Fruit fly (Drosophila melanogaster): ENCODE results near the gene Mgat4b.

The Mgat4b gene

dm6 chr3L:14769183-14769582 lies at the start of gene Mgat4b:
Gene Mgat4b, minus strand, starts transcription at chr3L:14769283.
- TF ChIP-seq Sox102F (GFP tag; optimal IDR thresholded peaks at IDR 0.05), result no peak
- no peak for TF ChIP-seq CG6808 (GFP tag; optimal IDR thresholded peaks at IDR 0.05)
- TF ChIP-seq CG1621 (tag; optimal IDR thresholded peaks at IDR 0.05), result no peak
- TF ChIP-seq Eip93F (GFP tag; optimal IDR thresholded peaks at IDR 0.05), result no peak
- no peak for TF ChIP-seq Smox (GFP tag; optimal IDR thresholded peaks at IDR 0.05)
- no peak for TF ChIP-seq cyc (GFP tag; optimal IDR thresholded peaks at IDR 0.05)
- no peak for TF ChIP-seq acj6 (GFP tag; optimal IDR thresholded peaks at IDR 0.05)
- no peak for TF ChIP-seq CG11762 (GFP tag; optimal IDR thresholded peaks at IDR 0.05; ENCODE audit: insufficient read depth)
- no peak for TF ChIP-seq salr (GFP tag; optimal IDR thresholded peaks at IDR 0.05)
- no peak for TF ChIP-seq CG31627 (GFP tag; optimal IDR thresholded peaks at IDR 0.05)
- TF ChIP-seq CG9139 (GFP tag; optimal IDR thresholded peaks at IDR 0.05), result no peak

DNA sequence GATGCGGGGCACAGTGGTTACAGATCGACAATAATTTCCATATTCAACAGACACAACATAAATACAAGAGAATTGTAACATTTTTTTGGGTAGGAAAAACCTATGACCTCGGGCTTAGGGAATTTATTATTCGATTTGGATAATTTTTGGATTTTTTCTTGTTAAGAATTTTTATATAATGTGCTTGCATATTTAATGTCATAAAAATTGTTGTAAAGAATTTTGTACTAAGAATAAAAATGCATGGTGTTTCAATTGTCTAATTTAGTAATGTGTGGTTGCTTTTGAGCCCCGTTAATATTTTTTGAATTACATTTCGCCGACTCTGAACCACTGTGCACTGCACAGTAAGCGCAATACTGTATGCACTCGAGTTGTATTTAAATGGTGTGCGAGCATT lies 47.6 kb upstream of the Mgat4b start:
- TF ChIP-seq CG11294 (GFP tag; IDR thresholded peaks at IDR 0.05) (no peak), Eip78C (GFP tag) (peak; percentile 69), CG6276 (GFP tag; optimal IDR thresholded peaks at IDR 0.05) (no peak), achi (GFP tag; optimal IDR thresholded peaks at IDR 0.05) (peak; percentile 31), OdsH (GFP tag; optimal IDR thresholded peaks at IDR 0.05) (peak; percentile 24), Met (GFP tag; optimal IDR thresholded peaks at IDR 0.05) (peak; percentile 0), Eip75B (GFP tag; optimal IDR thresholded peaks at IDR 0.05) (peak; percentile 12), Eip93F (GFP tag; optimal IDR thresholded peaks at IDR 0.05) (no peak), eg (GFP tag; IDR thresholded peaks at IDR 0.05) (no peak), Smox (GFP tag; optimal IDR thresholded peaks at IDR 0.05) (no peak), CG32006 (GFP tag; optimal IDR thresholded peaks at IDR 0.05) (peak; percentile 51), dsx (GFP tag; optimal IDR thresholded peaks at IDR 0.05; ENCODE audit: poor library complexity, severe bottlenecking) (no peak), Sox102F (GFP tag; optimal IDR thresholded peaks at IDR 0.05) (no peak), CG6854 (GFP tag; optimal IDR thresholded peaks at IDR 0.05) (no peak), CG34406 (GFP tag; optimal IDR thresholded peaks at IDR 0.05) (no peak), Gug (GFP tag; IDR thresholded peaks at IDR 0.05) (no peak), spab (GFP tag; optimal IDR thresholded peaks at IDR 0.05) (peak; percentile 19), pdm3 (GFP tag; optimal IDR thresholded peaks at IDR 0.05) (peak; percentile 14), CG4318 (GFP tag; optimal IDR thresholded peaks at IDR 0.05) (no peak), fd59A (GFP tag; optimal IDR thresholded peaks at IDR 0.05) (peak; percentile 2), cyc (GFP tag; optimal IDR thresholded peaks at IDR 0.05) (no peak), lz (GFP tag; optimal IDR thresholded peaks at IDR 0.05) (no peak), Sox14 (GFP tag; optimal IDR thresholded peaks at IDR 0.05) (peak; percentile 26), CG16779 (tag; optimal IDR thresholded peaks at IDR 0.05) (no peak), CG31627 (GFP tag; optimal IDR thresholded peaks at IDR 0.05) (no peak), fd85E (GFP tag; optimal IDR thresholded peaks at IDR 0.05) (no peak), CG7368 (GFP tag; optimal IDR thresholded peaks at IDR 0.05) (peak; percentile 17), CG15336 (GFP tag; IDR thresholded peaks at IDR 0.05) (no peak), svp (GFP tag) (peak; percentile 57), CG9139 (GFP tag; optimal IDR thresholded peaks at IDR 0.05) (no peak), CG11762 (GFP tag; optimal IDR thresholded peaks at IDR 0.05; ENCODE audit: insufficient read depth) (no peak), CG6792 (GFP tag; optimal IDR thresholded peaks at IDR 0.05) (no peak), CG8319 (GFP tag; optimal IDR thresholded peaks at IDR 0.05) (peak; percentile 14), Ets21C (GFP tag; optimal IDR thresholded peaks at IDR 0.05) (no peak), fkh (GFP tag; optimal IDR thresholded peaks at IDR 0.05) (no peak), CG3032 (tag; optimal IDR thresholded peaks at IDR 0.05) (peak; percentile 2), Blimp-1 (GFP tag; optimal IDR thresholded peaks at IDR 0.05) (no peak), Hr39 (GFP tag; optimal IDR thresholded peaks at IDR 0.05) (peak; percentile 31), CG6808 (GFP tag; optimal IDR thresholded peaks at IDR 0.05) (peak; percentile 6), CG1621 (tag; optimal IDR thresholded peaks at IDR 0.05) (no peak), Sox15 (GFP tag; optimal IDR thresholded peaks at IDR 0.05) (no peak), topi (GFP tag; optimal IDR thresholded peaks at IDR 0.05) (peak; percentile 22), CG3919 (GFP tag; optimal IDR thresholded peaks at IDR 0.05) (no peak), acj6 (GFP tag; optimal IDR thresholded peaks at IDR 0.05) (peak; percentile 12), CG8119 (GFP tag; IDR thresholded peaks at IDR 0.05) (no peak), vri (GFP tag; optimal IDR thresholded peaks at IDR 0.05) (no peak), net (GFP tag; optimal IDR thresholded peaks at IDR 0.05) (no peak), CG10669 (GFP tag; optimal IDR thresholded peaks at IDR 0.05) (peak; percentile 13)
